Worm (Caenorhabditis elegans) whole organism, mixed stage, embryonic: Measurements from ENCODE around the gene ttr-40.

ENCODE experiments used
- ceh-43 ChIP-seq: fragments of 200-800 bp; sonication (Bioruptor generic); optimal IDR thresholded peaks from 2 replicates; lab custom pipeline; 2018; ENCODE audit warnings: mild to moderate bottlenecking, missing genetic modification characterization, moderate library complexity, missing compliant biosample characterization
- ces-1 ChIP-seq: fragments of 150-350 bp; optimal IDR thresholded peaks from 2 replicates; lab custom pipeline; 2014; ENCODE audit warnings: missing biosample characterization, missing genetic modification reagents, missing genetic modification characterization
- lin-13 ChIP-seq: fragments of 150-350 bp; optimal IDR thresholded peaks from 2 replicates; lab custom pipeline; 2014; ENCODE audit warnings: missing biosample characterization, missing genetic modification characterization
- lsy-2 ChIP-seq: fragments of 150-350 bp; optimal IDR thresholded peaks from 2 replicates; lab custom pipeline; 2014; ENCODE audit warnings: missing biosample characterization, missing genetic modification characterization
- mab-5 ChIP-seq: fragments of 150-350 bp; optimal IDR thresholded peaks from 2 replicates; lab custom pipeline; 2014; ENCODE audit warnings: missing biosample characterization, missing genetic modification characterization
- nhr-237 ChIP-seq: fragments of 150-350 bp; optimal IDR thresholded peaks from 2 replicates; lab custom pipeline; 2014; ENCODE audit warnings: missing biosample characterization, missing genetic modification characterization
- nhr-28 ChIP-seq: fragments of 150-350 bp; optimal IDR thresholded peaks from 2 replicates; lab custom pipeline; 2014; ENCODE audit warnings: missing biosample characterization, missing genetic modification characterization
- nhr-76 ChIP-seq: sonication (generic microtip); optimal IDR thresholded peaks from 2 replicates; lab custom pipeline; 2017; ENCODE audit warnings: missing biosample characterization, missing genetic modification characterization
- snpc-4 ChIP-seq: fragments of 150-350 bp; optimal IDR thresholded peaks from 2 replicates; lab custom pipeline; 2014; ENCODE audit warnings: missing biosample characterization, missing genetic modification characterization
- unc-39 ChIP-seq: fragments of 150-350 bp; optimal IDR thresholded peaks from 2 replicates; lab custom pipeline; 2014; ENCODE audit warnings: missing biosample characterization, missing genetic modification characterization
- ztf-11 ChIP-seq: fragments of 150-350 bp; optimal IDR thresholded peaks from 2 replicates; lab custom pipeline; 2014; ENCODE audit warnings: missing biosample characterization, missing genetic modification characterization

DNA sequence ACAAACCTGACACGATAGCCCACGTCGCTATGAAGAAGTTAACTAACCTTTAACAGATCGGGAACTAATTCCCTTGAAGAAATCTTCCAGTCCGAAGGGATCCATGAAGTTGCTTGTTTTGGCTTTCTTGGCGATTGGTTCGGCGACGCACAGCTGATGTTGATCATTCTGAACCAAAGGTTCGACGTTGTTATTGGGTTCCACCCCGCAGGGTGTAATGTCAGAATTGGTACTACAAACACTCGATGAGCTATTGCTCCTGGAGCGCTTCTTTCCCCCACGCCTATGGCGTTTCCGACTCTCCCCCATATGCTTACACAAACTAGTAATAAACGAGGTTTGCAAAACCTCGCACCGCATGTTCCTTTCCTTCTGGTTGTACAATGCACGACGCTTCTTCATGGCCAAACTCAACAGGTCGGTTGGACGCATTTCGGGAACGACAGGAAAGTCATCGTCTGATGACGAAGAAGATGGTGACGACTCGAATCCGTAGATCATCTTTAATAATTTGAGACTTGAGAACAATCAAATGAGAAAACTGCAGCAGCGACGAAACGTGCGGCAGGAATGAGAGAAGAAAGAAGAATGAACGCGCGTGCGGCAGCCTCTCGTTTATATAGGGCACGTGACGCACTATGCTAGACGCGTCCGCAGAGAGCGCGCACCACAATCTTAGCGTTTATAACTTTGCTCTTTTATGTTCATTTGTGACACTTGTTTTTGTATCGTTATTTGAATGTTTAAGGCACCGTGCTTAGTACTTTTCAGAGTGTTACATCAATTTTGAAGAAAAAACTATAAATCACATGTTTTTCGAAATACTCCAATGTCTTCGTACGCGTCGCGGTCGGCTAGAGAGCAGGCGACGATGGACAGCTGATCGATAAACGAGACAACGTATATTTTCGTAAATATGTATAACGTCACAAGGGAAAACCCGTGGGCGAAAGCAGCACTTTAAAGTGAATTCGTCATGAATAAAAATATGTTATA lies 11.3 kb downstream of the ttr-40 start, which contains the start of gene tos-1:
- peak; percentile 93 for TF ChIP-seq unc-39
- TF ChIP-seq snpc-4 (tag; lab: Kevin White, UChicago) = no peak
- peak; percentile 63 for TF ChIP-seq mab-5 (tag; lab: Kevin White, UChicago)
- TF ChIP-seq nhr-28 (tag; lab: Kevin White, UChicago) = peak; percentile 81
- no peak for TF ChIP-seq nhr-76
- TF ChIP-seq ces-1 (GFP tag; lab: Kevin White, UChicago) = peak; percentile 92
- TF ChIP-seq nhr-237 = peak; percentile 98
- TF ChIP-seq lin-13 (tag; lab: Kevin White, UChicago) = peak; percentile 98
- TF ChIP-seq ztf-11 (tag; lab: Kevin White, UChicago) = peak; percentile 96
- TF ChIP-seq ceh-43 (GFP tag; lab: Kevin White, UChicago) = peak; percentile 92
- peak; percentile 89 for TF ChIP-seq lsy-2
